Fruit fly (Drosophila melanogaster) whole organism, embryonic: ENCODE results near the gene FucTD.
A peak's percentile ranks its signal among the peaks of the same experiment; 100 is the strongest.

Source experiments
- BEAF-32 ChIP-seq: fragments of 200-800 bp; sonication (Bioruptor generic); optimal IDR thresholded peaks from 3 replicates; lab custom pipeline; 2017; ENCODE audit warnings: missing biosample characterization, missing genetic modification characterization, mild to moderate bottlenecking, moderate library complexity, missing genetic modification reagents
- CG10209 ChIP-seq: fragments of 200-800 bp; sonication (Bioruptor generic); optimal IDR thresholded peaks from 3 replicates; lab custom pipeline; 2017; ENCODE audit warnings: missing biosample characterization, mild to moderate bottlenecking, missing genetic modification characterization, missing genetic modification reagents
- CG12659 ChIP-seq: fragments of 200-800 bp; sonication (Bioruptor generic); optimal IDR thresholded peaks from 3 replicates; lab custom pipeline; 2017; ENCODE audit warnings: mild to moderate bottlenecking, missing biosample characterization, missing genetic modification reagents, missing genetic modification characterization
- CG13775 ChIP-seq: fragments of 200-800 bp; sonication (Bioruptor generic); optimal IDR thresholded peaks from 3 replicates; lab custom pipeline; 2017; ENCODE audit warnings: missing biosample characterization, mild to moderate bottlenecking, missing genetic modification characterization
- CG15696 ChIP-seq: fragments of 200-800 bp; sonication (Bioruptor generic); optimal IDR thresholded peaks from 2 replicates; lab custom pipeline; 2019; ENCODE audit warnings: missing biosample characterization, mild to moderate bottlenecking, missing genetic modification characterization, moderate library complexity
- CG16813 ChIP-seq: fragments of 200-800 bp; sonication (Bioruptor generic); IDR thresholded peaks from 3 replicates; pipeline ENCODE4 v1.3.6; 2022; ENCODE audit warnings: missing biosample characterization, missing genetic modification characterization; ENCODE audit not compliant: partially characterized antibody
- CG17359 ChIP-seq: fragments of 200-800 bp; sonication (Bioruptor generic); optimal IDR thresholded peaks from 3 replicates; lab custom pipeline; 2018; ENCODE audit warnings: missing biosample characterization, mild to moderate bottlenecking, missing genetic modification characterization, moderate library complexity
- CG30020 ChIP-seq: fragments of 200-800 bp; optimal IDR thresholded peaks from 2 replicates; lab custom pipeline; 2019; ENCODE audit warnings: missing biosample characterization, mild to moderate bottlenecking, missing genetic modification characterization, moderate library complexity
- CG34224 ChIP-seq: fragments of 200-800 bp; sonication (Bioruptor generic); IDR thresholded peaks from 3 replicates; pipeline ENCODE4 v1.3.6; 2022; ENCODE audit warnings: missing biosample characterization, missing genetic modification characterization; ENCODE audit not compliant: partially characterized antibody
- CG6254 ChIP-seq: fragments of 200-800 bp; sonication (Bioruptor generic); optimal IDR thresholded peaks from 3 replicates; lab custom pipeline; 2017; ENCODE audit warnings: mild to moderate bottlenecking, missing biosample characterization, missing genetic modification reagents, missing genetic modification characterization
- CG6654 ChIP-seq: fragments of 200-800 bp; sonication (Bioruptor generic); optimal IDR thresholded peaks from 2 replicates; lab custom pipeline; 2017; ENCODE audit warnings: missing biosample characterization, mild to moderate bottlenecking, missing genetic modification characterization
- CG8359 ChIP-seq: fragments of 200-800 bp; sonication (Bioruptor generic); optimal IDR thresholded peaks from 2 replicates; lab custom pipeline; 2017; ENCODE audit warnings: missing biosample characterization, mild to moderate bottlenecking, missing genetic modification characterization, borderline replicate concordance
- CG9215 ChIP-seq: fragments of 200-800 bp; sonication (Bioruptor generic); IDR thresholded peaks from 2 replicates; pipeline ENCODE4 v1.3.6; 2022; ENCODE audit warnings: missing biosample characterization, missing genetic modification characterization
- CG9727 ChIP-seq: fragments of 200-800 bp; sonication (Bioruptor generic); optimal IDR thresholded peaks from 3 replicates; lab custom pipeline; 2017; ENCODE audit warnings: missing biosample characterization, mild to moderate bottlenecking, missing genetic modification characterization
- CG9817 ChIP-seq: fragments of 200-800 bp; sonication (Bioruptor generic); optimal IDR thresholded peaks from 2 replicates; lab custom pipeline; 2018; ENCODE audit warnings: missing biosample characterization, mild to moderate bottlenecking, missing genetic modification characterization, moderate library complexity
- D ChIP-seq, 2 experiments: fragments of 200-800 bp in 1 of 2; fragments of >200 bp in 1 of 2; sonication (Bioruptor generic) in 1 of 2; optimal IDR thresholded peaks; 2 replicates in 1 of 2; 3 replicates in 1 of 2; lab custom pipeline; 2017; ENCODE audit warnings: mild to moderate bottlenecking in 1 of 2, missing biosample characterization in 1 of 2, missing genetic modification characterization in 1 of 2, missing genetic modification reagents in 1 of 2
- Dfd ChIP-seq, 2 experiments: fragments of >200 bp; optimal IDR thresholded peaks; 2 replicates each; lab custom pipeline; 2017; ENCODE audit warnings: missing biosample characterization in 2 of 2, missing genetic modification characterization in 2 of 2
- Dp ChIP-seq: fragments of 200-800 bp; sonication (Bioruptor generic); optimal IDR thresholded peaks from 2 replicates; lab custom pipeline; 2018; ENCODE audit warnings: missing biosample characterization, mild to moderate bottlenecking, missing genetic modification characterization, moderate library complexity
- Eip74EF ChIP-seq, 2 experiments: fragments of 200-800 bp in 1 of 2; fragments of >200 bp in 1 of 2; sonication (Bioruptor generic) in 1 of 2; optimal IDR thresholded peaks; 2 replicates each; lab custom pipeline; 2017 to 2019; ENCODE audit warnings: missing biosample characterization in 2 of 2, missing genetic modification characterization in 2 of 2, mild to moderate bottlenecking in 1 of 2, moderate library complexity in 1 of 2
- Fer1 ChIP-seq: fragments of 200-800 bp; sonication (Bioruptor generic); optimal IDR thresholded peaks from 2 replicates; lab custom pipeline; 2017; ENCODE audit warnings: missing biosample characterization, mild to moderate bottlenecking, missing genetic modification characterization
- Fer3 ChIP-seq: fragments of 200-800 bp; sonication (Bioruptor generic); optimal IDR thresholded peaks from 2 replicates; lab custom pipeline; 2018; ENCODE audit warnings: missing biosample characterization, mild to moderate bottlenecking, missing genetic modification characterization, moderate library complexity
- HLH3B ChIP-seq: fragments of 200-800 bp; sonication (Bioruptor generic); IDR thresholded peaks from 2 replicates; pipeline ENCODE4 v1.3.6; 2022; ENCODE audit warnings: missing biosample characterization, missing genetic modification characterization
- Mad ChIP-seq: fragments of 200-800 bp; sonication (Bioruptor generic); optimal IDR thresholded peaks from 2 replicates; lab custom pipeline; 2016; ENCODE audit warnings: missing biosample characterization, missing genetic modification characterization
- Max ChIP-seq: fragments of 200-800 bp; sonication (Bioruptor generic); optimal IDR thresholded peaks from 2 replicates; lab custom pipeline; 2016; ENCODE audit warnings: missing biosample characterization, mild to moderate bottlenecking, missing genetic modification characterization
- NfI ChIP-seq: fragments of 200-800 bp; sonication (Bioruptor generic); optimal IDR thresholded peaks from 3 replicates; lab custom pipeline; 2018; ENCODE audit warnings: missing biosample characterization, mild to moderate bottlenecking, missing genetic modification characterization, moderate library complexity
- Rx ChIP-seq: fragments of 200-800 bp; sonication (Bioruptor generic); IDR thresholded peaks from 2 replicates; pipeline ENCODE4 v1.3.6; 2022; ENCODE audit warnings: missing biosample characterization, missing genetic modification characterization
- Ssrp ChIP-seq: fragments of 200-800 bp; sonication (Bioruptor generic); optimal IDR thresholded peaks from 2 replicates; lab custom pipeline; 2018; ENCODE audit warnings: missing biosample characterization, mild to moderate bottlenecking, missing genetic modification characterization, moderate library complexity
- br ChIP-seq: fragments of >200 bp; optimal IDR thresholded peaks from 2 replicates; lab custom pipeline; 2017
- btn ChIP-seq: fragments of 200-800 bp; sonication (Bioruptor generic); optimal IDR thresholded peaks from 2 replicates; lab custom pipeline; 2016; ENCODE audit warnings: missing biosample characterization, missing genetic modification characterization
- cato ChIP-seq: fragments of 200-800 bp; sonication (Bioruptor generic); optimal IDR thresholded peaks from 2 replicates; lab custom pipeline; 2016; ENCODE audit warnings: missing biosample characterization, missing genetic modification characterization, borderline replicate concordance
- chn ChIP-seq: fragments of 200-800 bp; sonication (Bioruptor generic); optimal IDR thresholded peaks from 2 replicates; lab custom pipeline; 2016; ENCODE audit warnings: missing biosample characterization, missing genetic modification characterization
- crc ChIP-seq: fragments of 200-800 bp; sonication (Bioruptor generic); optimal IDR thresholded peaks from 2 replicates; lab custom pipeline; 2016; ENCODE audit warnings: missing biosample characterization, missing genetic modification characterization
- ems ChIP-seq: fragments of 200-800 bp; sonication (Bioruptor generic); optimal IDR thresholded peaks from 3 replicates; lab custom pipeline; 2016; ENCODE audit warnings: missing biosample characterization, missing genetic modification characterization
- gem ChIP-seq: fragments of 200-800 bp; sonication (Bioruptor generic); optimal IDR thresholded peaks from 2 replicates; lab custom pipeline; 2019; ENCODE audit warnings: missing biosample characterization, mild to moderate bottlenecking, missing genetic modification characterization, moderate library complexity
- gt ChIP-seq: fragments of 200-800 bp; sonication (Bioruptor generic); IDR thresholded peaks from 2 replicates; pipeline ENCODE4 v1.3.6; 2022; ENCODE audit warnings: missing biosample characterization, missing genetic modification characterization
- inv ChIP-seq: fragments of 200-800 bp; sonication (Bioruptor generic); IDR thresholded peaks from 2 replicates; pipeline ENCODE4 v1.3.6; 2022; ENCODE audit warnings: missing biosample characterization, missing genetic modification characterization; ENCODE audit not compliant: partially characterized antibody
- nmo ChIP-seq: fragments of 200-800 bp; sonication (Bioruptor generic); optimal IDR thresholded peaks from 2 replicates; lab custom pipeline; 2018; ENCODE audit warnings: missing biosample characterization, mild to moderate bottlenecking, missing genetic modification characterization, moderate library complexity
- nom ChIP-seq: fragments of 200-800 bp; sonication (Bioruptor generic); optimal IDR thresholded peaks from 2 replicates; lab custom pipeline; 2017; ENCODE audit warnings: missing biosample characterization, missing genetic modification characterization, mild to moderate bottlenecking, moderate library complexity, missing genetic modification reagents
- odd ChIP-seq: fragments of 200-800 bp; sonication (Bioruptor generic); optimal IDR thresholded peaks from 2 replicates; lab custom pipeline; 2017; ENCODE audit warnings: missing biosample characterization, mild to moderate bottlenecking, missing genetic modification characterization
- phol ChIP-seq: fragments of 200-800 bp; sonication (Bioruptor generic); optimal IDR thresholded peaks from 3 replicates; lab custom pipeline; 2018; ENCODE audit warnings: missing biosample characterization, mild to moderate bottlenecking, missing genetic modification characterization, moderate library complexity
- pros ChIP-seq: fragments of 200-800 bp; sonication (Bioruptor generic); optimal IDR thresholded peaks from 3 replicates; lab custom pipeline; 2019; ENCODE audit warnings: missing biosample characterization, mild to moderate bottlenecking, missing genetic modification characterization, moderate library complexity
- rib ChIP-seq: fragments of 200-800 bp; sonication (Bioruptor generic); IDR thresholded peaks from 2 replicates; pipeline ENCODE4 v1.3.6; 2022; ENCODE audit warnings: missing biosample characterization, missing genetic modification characterization
- tap ChIP-seq: fragments of 200-800 bp; optimal IDR thresholded peaks from 3 replicates; lab custom pipeline; 2019; ENCODE audit warnings: missing biosample characterization, mild to moderate bottlenecking, missing genetic modification characterization, moderate library complexity
- tgo ChIP-seq: fragments of 200-800 bp; sonication (Bioruptor generic); IDR thresholded peaks from 3 replicates; pipeline ENCODE4 v1.3.6; 2022; ENCODE audit warnings: missing biosample characterization, missing genetic modification characterization
- ttk ChIP-seq: fragments of 200-800 bp; sonication (Bioruptor generic); IDR thresholded peaks from 2 replicates; pipeline ENCODE4 v2.1.2; 2022; ENCODE audit warnings: missing biosample characterization, missing genetic modification characterization
- unc-4 ChIP-seq: fragments of 200-800 bp; sonication (Bioruptor generic); IDR thresholded peaks from 2 replicates; pipeline ENCODE4 v1.3.6; 2022; ENCODE audit warnings: missing biosample characterization, missing genetic modification characterization; ENCODE audit not compliant: partially characterized antibody
- usp ChIP-seq: fragments of >200 bp; optimal IDR thresholded peaks from 2 replicates; lab custom pipeline; 2017; ENCODE audit warnings: missing biosample characterization, missing genetic modification characterization
- zen2 ChIP-seq: fragments of 200-800 bp; sonication (Bioruptor generic); IDR thresholded peaks from 3 replicates; pipeline ENCODE4 v1.3.6; 2022; ENCODE audit warnings: missing biosample characterization, missing genetic modification characterization; ENCODE audit not compliant: partially characterized antibody
- zfh1 ChIP-seq: fragments of 200-800 bp; sonication (Bioruptor generic); IDR thresholded peaks from 3 replicates; pipeline ENCODE4 v1.3.6; 2022; ENCODE audit warnings: missing biosample characterization, missing genetic modification characterization

Gene FucTD

DNA sequence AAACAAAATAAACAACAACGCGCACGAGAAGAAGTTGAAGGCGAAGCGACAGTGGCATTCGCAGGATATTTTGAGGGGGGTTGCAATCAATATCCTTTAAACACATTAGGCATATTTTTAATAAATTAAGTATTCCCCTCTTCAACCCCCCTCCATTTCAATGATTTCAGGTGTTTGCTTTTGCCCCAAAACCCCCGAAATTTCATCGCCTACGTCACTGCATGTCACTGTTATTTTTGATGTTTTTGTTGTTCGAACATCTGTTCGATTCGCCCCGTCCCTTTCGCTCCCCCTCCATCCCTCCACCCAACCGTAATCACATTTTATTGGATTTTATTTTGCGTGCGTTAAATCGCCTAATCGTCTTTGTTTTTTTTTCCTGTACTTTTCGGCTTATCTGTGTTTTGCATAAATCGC, 47.8 kb upstream of the FucTD start (continued):
- TF ChIP-seq CG6254 (GFP tag; lab: Kevin White, UChicago), result peak; percentile 55
- peak; percentile 77 for TF ChIP-seq chn (GFP tag; lab: Kevin White, UChicago)
- TF ChIP-seq inv (GFP tag; lab: Robert Waterston, UW), result no peak
- TF ChIP-seq CG9215 (GFP tag; lab: Robert Waterston, UW), result peak; percentile 82
- TF ChIP-seq CG34224, result no peak
- peak; percentile 53 for TF ChIP-seq cato (GFP tag; lab: Kevin White, UChicago)
- no peak for TF ChIP-seq D (optimal IDR thresholded peaks at IDR 0.05; lab: Kevin White, UChicago)
- TF ChIP-seq D (GFP tag; optimal IDR thresholded peaks at IDR 0.05; lab: Kevin White, UChicago), result peak; percentile 68
- no peak for TF ChIP-seq unc-4 (GFP tag; lab: Robert Waterston, UW)
- TF ChIP-seq ems (GFP tag; lab: Kevin White, UChicago), result peak; percentile 76
- no peak for TF ChIP-seq pros (GFP tag; lab: Kevin White, UChicago)
- TF ChIP-seq Eip74EF (GFP tag; optimal IDR thresholded peaks at IDR 0.05; lab: Kevin White, UChicago), result peak in 1 of 2 experiments; percentile 25
- peak; percentile 69 for TF ChIP-seq CG13775 (GFP tag; lab: Kevin White, UChicago)
- peak; percentile 68 for TF ChIP-seq tap
- peak; percentile 68 for TF ChIP-seq btn (GFP tag; lab: Kevin White, UChicago)
- TF ChIP-seq BEAF-32 (GFP tag; lab: Kevin White, UChicago), result no peak
- TF ChIP-seq Dfd (GFP tag; optimal IDR thresholded peaks at IDR 0.05; lab: Kevin White, UChicago), result no peak
- peak; percentile 97 for TF ChIP-seq zfh1
- TF ChIP-seq CG15696 (tag; lab: Kevin White, UChicago), result peak; percentile 85
- TF ChIP-seq zen2 (GFP tag; lab: Robert Waterston, UW), result 0 out of 3 replicates have a peak, but pooled peaks have one; percentile 34
- no peak for TF ChIP-seq CG30020
- peak; percentile 81 for TF ChIP-seq CG10209 (GFP tag; lab: Kevin White, UChicago)
- TF ChIP-seq br, result no peak
- peak; percentile 47 for TF ChIP-seq CG9817 (tag; lab: Kevin White, UChicago)
- TF ChIP-seq CG8359 (GFP tag; lab: Kevin White, UChicago), result no peak
- TF ChIP-seq NfI (GFP tag; lab: Kevin White, UChicago), result peak; percentile 56
- TF ChIP-seq CG17359, result peak; percentile 64
- TF ChIP-seq rib (GFP tag; lab: Robert Waterston, UW), result peak; percentile 82
- TF ChIP-seq gt (GFP tag; lab: Robert Waterston, UW), result peak; percentile 70
- peak; percentile 72 for TF ChIP-seq Fer3
- TF ChIP-seq tgo (GFP tag; lab: Robert Waterston, UW), result peak; percentile 79
- peak; percentile 92 for TF ChIP-seq CG9727
- TF ChIP-seq nmo (GFP tag; lab: Kevin White, UChicago), result peak; percentile 74
- peak; percentile 84 for TF ChIP-seq gem (tag; lab: Kevin White, UChicago)
- TF ChIP-seq Max (GFP tag; lab: Kevin White, UChicago), result peak; percentile 36
- TF ChIP-seq odd, result peak; percentile 24
- TF ChIP-seq Dp (GFP tag; lab: Kevin White, UChicago), result no peak
- peak; percentile 66 for TF ChIP-seq Ssrp (tag; lab: Kevin White, UChicago)
- peak; percentile 72 for TF ChIP-seq phol (tag; lab: Kevin White, UChicago)
- TF ChIP-seq nom (GFP tag; lab: Kevin White, UChicago), result no peak
- TF ChIP-seq Rx (GFP tag; lab: Robert Waterston, UW), result peak; percentile 81
- TF ChIP-seq crc (GFP tag; lab: Kevin White, UChicago), result peak; percentile 63
- peak; percentile 77 for TF ChIP-seq Fer1 (GFP tag; lab: Kevin White, UChicago)
- TF ChIP-seq usp (GFP tag; lab: Kevin White, UChicago), result no peak
- peak; percentile 27 for TF ChIP-seq CG6654 (GFP tag; lab: Kevin White, UChicago)
- peak; percentile 68 for TF ChIP-seq ttk (GFP tag; lab: Robert Waterston, UW)
- peak; percentile 84 for TF ChIP-seq HLH3B
- peak; percentile 54 for TF ChIP-seq CG12659
- TF ChIP-seq Mad (GFP tag; lab: Kevin White, UChicago), result peak; percentile 66
- no peak for TF ChIP-seq CG16813 (GFP tag; lab: Robert Waterston, UW)
